Worm (Caenorhabditis elegans) whole organism, dauer: ENCODE results near the gene bath-36.

Experiments used
- unc-62 ChIP-seq: sonication (generic microtip); optimal IDR thresholded peaks from 2 replicates; lab custom pipeline; 2017; ENCODE audit warnings: missing biosample characterization, missing genetic modification reagents, missing genetic modification characterization

Gene bath-36

DNA sequence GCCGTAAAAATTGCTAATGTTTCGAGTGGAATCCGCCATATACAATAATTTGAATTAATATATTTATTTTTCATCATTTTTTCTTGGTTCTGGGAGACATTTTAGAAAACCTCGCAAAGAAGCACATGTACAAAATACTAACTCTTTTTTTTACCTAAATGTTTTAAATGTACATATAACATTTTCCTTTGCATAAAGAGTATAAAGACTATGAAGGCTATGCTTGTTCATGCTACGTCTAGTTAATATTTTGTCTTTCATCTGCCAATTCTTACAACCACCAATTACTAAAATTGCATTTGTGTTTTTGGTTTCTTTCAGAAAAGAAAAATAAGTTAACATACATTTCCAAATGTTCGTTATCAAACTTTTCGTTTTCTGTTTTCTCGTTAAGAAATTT, 33.6 kb downstream of the bath-36 start, which contains the start of gene irld-25:
Gene irld-25, plus strand, starts transcription at position 301 of the 400 bp plus-strand sequence.
- TF ChIP-seq unc-62 (GFP tag; lab: Kevin White, UChicago): no peak

DNA sequence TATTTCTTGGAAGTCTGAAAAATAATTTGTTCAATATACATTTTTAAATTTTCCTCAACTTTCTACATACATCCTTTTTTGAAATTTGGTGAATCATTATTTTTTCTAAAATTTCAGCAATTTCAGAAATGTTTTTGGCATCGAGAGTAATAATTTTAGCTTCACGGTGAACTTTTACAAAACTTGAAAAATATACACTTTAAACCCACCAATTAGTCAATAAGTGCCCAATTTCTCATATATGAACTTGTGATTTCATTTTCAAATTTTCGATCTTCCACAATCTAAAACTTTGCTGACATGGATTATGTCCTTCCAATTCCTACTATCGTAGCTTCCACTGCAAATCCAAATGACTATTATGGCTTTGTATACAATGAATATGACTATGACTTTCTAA, 36.0 kb downstream of the bath-36 start, which contains the start of gene srw-24:
Gene srw-24, plus strand, starts transcription at position 301 of the 400 bp plus-strand sequence.
- TF ChIP-seq unc-62 (GFP tag; lab: Kevin White, UChicago): no peak

DNA sequence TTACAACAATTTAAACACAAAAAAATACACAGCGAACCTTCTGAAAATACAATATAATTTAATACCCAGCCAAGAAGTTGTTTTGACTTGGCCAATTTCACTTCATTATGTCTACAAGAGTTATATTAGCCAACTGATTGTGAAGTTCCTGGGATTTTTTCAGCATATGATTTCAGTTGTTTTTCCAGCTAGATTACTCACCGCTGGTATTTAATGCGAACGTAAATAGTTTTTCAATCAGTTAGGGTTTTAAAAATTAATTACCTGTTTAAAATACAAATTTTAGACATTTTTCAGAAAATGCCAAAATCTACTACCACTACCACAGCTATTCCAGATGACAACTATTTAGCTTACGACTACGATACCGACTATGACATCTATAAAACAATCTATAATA, 38.0 kb downstream of the bath-36 start, which contains the start of gene srw-14:
Gene srw-14, plus strand, starts transcription at position 301 of the 400 bp plus-strand sequence.
- TF ChIP-seq unc-62 (GFP tag; lab: Kevin White, UChicago): no peak

DNA sequence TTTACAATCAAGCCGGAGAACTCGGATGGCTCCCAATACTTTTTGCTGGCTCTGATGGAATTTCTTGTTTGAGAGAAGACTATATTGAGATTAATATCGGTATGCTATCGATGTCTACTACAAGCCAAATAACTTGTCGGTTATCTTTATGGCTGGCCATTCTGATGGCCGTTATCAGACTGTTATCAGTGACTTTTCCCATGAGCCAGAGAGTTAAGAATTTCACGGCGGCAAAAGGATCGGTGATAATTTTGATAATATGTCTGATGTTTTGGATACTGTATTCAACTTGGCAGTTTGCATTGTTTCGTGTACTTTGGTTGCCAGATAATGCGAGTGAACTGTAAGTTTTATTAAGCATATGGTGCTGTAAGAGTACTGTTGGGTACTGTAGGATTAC, 38.5 kb downstream of the bath-36 start:
- no peak for TF ChIP-seq unc-62 (GFP tag; lab: Kevin White, UChicago)

DNA sequence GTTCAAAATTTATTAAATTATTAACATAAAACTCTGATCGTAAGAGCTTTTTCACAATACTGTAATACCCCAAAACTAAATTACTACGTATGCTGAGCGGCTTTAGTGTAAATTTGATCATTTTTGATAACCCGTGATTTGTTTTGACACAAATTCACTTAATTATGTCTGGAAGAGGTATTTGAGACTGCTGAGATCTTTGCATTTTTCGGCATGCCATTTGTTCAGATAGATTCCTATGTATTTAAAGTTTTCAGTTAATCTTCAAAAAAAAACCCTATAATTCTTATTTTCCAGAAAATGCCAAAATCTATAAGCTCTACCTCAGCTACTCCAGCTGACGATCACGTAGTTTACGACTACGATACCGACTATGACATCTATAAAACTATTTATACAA, 42.6 kb downstream of the bath-36 start, which contains the start of gene srw-15:
Gene srw-15, plus strand, starts transcription at position 301 of the 400 bp plus-strand sequence.
- TF ChIP-seq unc-62 (GFP tag; lab: Kevin White, UChicago): no peak

DNA sequence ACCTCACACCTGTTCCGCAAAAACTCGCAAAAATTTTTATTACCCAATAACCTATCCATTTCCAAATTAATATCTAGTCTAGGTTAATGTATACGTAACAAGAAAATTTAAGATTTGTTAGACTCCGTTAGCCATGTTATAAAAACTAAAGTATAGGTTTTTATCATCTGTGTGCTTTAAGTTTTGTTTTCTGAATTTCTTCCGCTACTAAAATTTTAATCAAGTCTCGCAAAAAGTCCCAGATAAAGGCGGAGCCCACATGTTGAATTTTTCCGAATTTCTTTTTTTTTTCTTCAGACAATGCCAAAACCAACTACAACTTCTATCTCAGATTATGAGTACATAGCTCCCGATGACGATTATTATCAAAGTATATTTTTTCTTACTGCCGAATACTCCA, 44.5 kb downstream of the bath-36 start, which contains the start of gene srw-13:
Gene srw-13, plus strand, starts transcription at position 301 of the 400 bp plus-strand sequence.
- TF ChIP-seq unc-62 (GFP tag; lab: Kevin White, UChicago): no peak

DNA sequence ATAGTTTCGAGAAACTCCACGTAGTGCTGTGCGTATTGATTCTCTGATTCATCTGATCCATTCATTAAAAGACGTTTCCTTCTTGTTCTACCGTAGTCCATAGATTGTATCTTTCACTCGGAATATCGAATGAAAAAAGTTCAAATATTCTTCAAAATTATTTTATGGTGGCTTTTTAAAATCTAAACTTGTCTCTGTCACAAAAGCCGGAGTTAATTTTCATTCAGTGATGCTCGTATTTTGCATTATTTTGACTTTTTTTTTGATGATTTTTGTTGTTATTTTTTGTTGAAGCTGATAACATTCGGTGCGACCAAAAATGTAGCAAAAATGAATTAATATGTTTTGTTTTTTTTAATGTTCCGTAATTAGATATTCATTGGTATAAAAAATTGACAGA, 48.0 kb downstream of the bath-36 start, which contains the start of gene nhr-164:
Gene nhr-164, minus strand, starts transcription at position 101 of the 400 bp plus-strand sequence.
- TF ChIP-seq unc-62 (GFP tag; lab: Kevin White, UChicago): no peak

DNA sequence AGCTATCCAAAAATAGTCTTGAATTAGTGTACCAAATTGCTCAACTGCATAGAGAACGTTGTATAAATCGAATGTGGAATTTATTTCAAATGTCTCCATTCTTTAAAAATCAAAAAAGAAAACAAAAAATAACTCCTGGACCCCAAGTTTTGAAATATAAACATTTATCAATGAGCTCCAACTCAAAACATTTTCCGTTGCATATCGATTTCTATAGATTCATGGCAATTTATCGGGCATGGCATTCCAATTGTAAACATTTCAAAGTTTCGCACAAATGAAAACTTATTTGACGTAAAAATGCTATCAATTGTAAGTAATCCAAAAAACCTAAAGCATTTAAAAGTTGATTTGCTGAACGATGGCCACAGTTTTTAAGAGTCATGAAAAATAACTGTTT, 50.9 kb downstream of the bath-36 start, which contains the start of gene srw-12:
Gene srw-12, minus strand, starts transcription at position 101 of the 400 bp plus-strand sequence.
- TF ChIP-seq unc-62 (GFP tag; lab: Kevin White, UChicago): no peak
